Worm (Caenorhabditis elegans): ENCODE measurements around the gene symk-1.

DNA sequence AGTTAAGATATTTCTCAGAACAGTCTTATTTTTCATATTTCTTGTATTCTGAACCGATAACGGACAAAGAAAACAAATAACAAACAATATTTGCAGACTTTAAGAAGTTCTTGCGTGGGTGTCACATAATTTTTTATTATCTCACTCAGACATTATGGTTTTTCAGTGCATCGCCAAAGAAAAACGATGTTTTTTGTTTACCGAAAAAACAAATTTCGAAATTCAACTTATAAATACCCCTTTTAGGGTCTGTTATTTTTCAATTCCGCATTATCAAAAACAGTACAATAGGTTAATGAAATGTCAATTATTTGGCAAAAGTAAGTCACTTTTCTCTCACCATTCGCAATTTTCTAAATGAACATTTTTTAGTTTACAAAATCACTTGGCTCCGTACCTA is 33.1 kb upstream of the symk-1 start, which contains the start of gene otpl-4:
- no peak for TF ChIP-seq nhr-12 (tag; optimal IDR thresholded peaks at IDR 0.05)
- no peak for TF ChIP-seq ama-1 (optimal IDR thresholded peaks at IDR 0.05)
- no peak for TF ChIP-seq ceh-9 (tag; optimal IDR thresholded peaks at IDR 0.05)
- no peak for TF ChIP-seq unc-62 (GFP tag; optimal IDR thresholded peaks at IDR 0.05)
- TF ChIP-seq zag-1 (tag; optimal IDR thresholded peaks at IDR 0.05) = no peak
- no peak for TF ChIP-seq fkh-2 (tag; optimal IDR thresholded peaks at IDR 0.05)
